Worm (Caenorhabditis elegans): ENCODE results near the gene nhr-150.

nhr-150 gene

ce11 chrV:15436133-15436532, 45.1 kb downstream of the nhr-150 start (continued):
- TF ChIP-seq pqm-1 (tag; optimal IDR thresholded peaks at IDR 0.05) (peak; percentile 88), zag-1 (tag; optimal IDR thresholded peaks at IDR 0.05) (no peak), nhr-42 (GFP tag; IDR thresholded peaks at IDR 0.05) (no peak)

- TF ChIP-seq lin-15B (tag; optimal IDR thresholded peaks at IDR 0.05), result no peak
- no peak for TF ChIP-seq arid-1 (GFP tag; conservative IDR thresholded peaks at IDR 0.05)
- no peak for TF ChIP-seq Y48G9A.11 (GFP tag; IDR thresholded peaks at IDR 0.05)
- no peak for TF ChIP-seq daf-12 (tag; optimal IDR thresholded peaks at IDR 0.05)
- TF ChIP-seq hmg-1.1 (GFP tag; IDR thresholded peaks at IDR 0.05), result no peak
- TF ChIP-seq attf-4 (tag; optimal IDR thresholded peaks at IDR 0.05), result no peak
- no peak for TF ChIP-seq set-16 (GFP tag; IDR thresholded peaks at IDR 0.05)
- TF ChIP-seq skn-1 (tag; optimal IDR thresholded peaks at IDR 0.05), result no peak
- TF ChIP-seq pqm-1 (tag; optimal IDR thresholded peaks at IDR 0.05), result peak; percentile 57
- TF ChIP-seq daf-16 (GFP tag; optimal IDR thresholded peaks at IDR 0.05), result no peak
- TF ChIP-seq daf-16 (tag; optimal IDR thresholded peaks at IDR 0.05), result peak; percentile 53
- no peak for TF ChIP-seq snpc-4 (tag; optimal IDR thresholded peaks at IDR 0.05)
Measured at ce11 chrV:15434647-15435046, 46.6 kb downstream of the nhr-150 start.

- TF ChIP-seq aha-1 (tag), result peak; percentile 38
- TF ChIP-seq mxl-2 (GFP tag; conservative IDR thresholded peaks at IDR 0.05), result peak; percentile 56; the same call in 1 of the 2 replicates
Measured at ce11 chrV:15433654-15434053, 47.6 kb downstream of the nhr-150 start.

ce11 chrV:15432457-15432856, 48.8 kb downstream of the nhr-150 start, which contains the start of gene T26H5.8:
Gene T26H5.8, minus strand, starts transcription at chrV:15432726.
- TF ChIP-seq dve-1 (tag; optimal IDR thresholded peaks at IDR 0.05; ENCODE audit: insufficient read depth) (peak; percentile 26), mxl-2 (GFP tag; conservative IDR thresholded peaks at IDR 0.05) (no peak), daf-8 (GFP tag; IDR thresholded peaks at IDR 0.05) (no peak), sdz-12 (GFP tag; optimal IDR thresholded peaks at IDR 0.05) (no peak), spr-3 (GFP tag; optimal IDR thresholded peaks at IDR 0.05) (no peak), saeg-2 (GFP tag; IDR thresholded peaks at IDR 0.05) (no peak), nhr-237 (tag; optimal IDR thresholded peaks at IDR 0.05) (no peak), pqm-1 (tag; optimal IDR thresholded peaks at IDR 0.05) (peak; percentile 92), tag-97 (GFP tag; IDR thresholded peaks at IDR 0.05) (no peak), daf-16 (GFP tag; optimal IDR thresholded peaks at IDR 0.05) (no peak), daf-16 (tag; optimal IDR thresholded peaks at IDR 0.05) (peak; percentile 97), aha-1 (tag) (peak; percentile 17), spr-1 (tag; optimal IDR thresholded peaks at IDR 0.05) (no peak), nhr-28 (tag; optimal IDR thresholded peaks at IDR 0.05) (peak; percentile 80)

ce11 chrV:15431322-15432052, 49.8 kb downstream of the nhr-150 start:
- no peak for TF ChIP-seq ama-1 (optimal IDR thresholded peaks at IDR 0.05)
- TF ChIP-seq tag-97 (GFP tag; IDR thresholded peaks at IDR 0.05), result 0 out of 2 replicates have a peak, but pooled peaks have one; percentile 35
- 0 out of 2 replicates have a peak, but pooled peaks have one; percentile 35 for TF ChIP-seq ZK337.2 (GFP tag; IDR thresholded peaks at IDR 0.05)
- TF ChIP-seq lin-29 (GFP tag; IDR thresholded peaks at IDR 0.05), result no peak
- TF ChIP-seq skn-1 (tag; optimal IDR thresholded peaks at IDR 0.05), result no peak
- no peak for TF ChIP-seq nhr-111 (GFP tag; optimal IDR thresholded peaks at IDR 0.05)
- no peak for TF ChIP-seq nhr-237 (tag; optimal IDR thresholded peaks at IDR 0.05)
- peak in 1 of 2 experiments; percentile 63 for TF ChIP-seq unc-62 (GFP tag; optimal IDR thresholded peaks at IDR 0.05 in 1 of 2)
- no peak for TF ChIP-seq unc-62 (tag; optimal IDR thresholded peaks at IDR 0.05)
- no peak for TF ChIP-seq daf-16 (GFP tag; optimal IDR thresholded peaks at IDR 0.05)
- no peak for TF ChIP-seq daf-16 (tag; optimal IDR thresholded peaks at IDR 0.05)
- TF ChIP-seq pha-4 (GFP tag; IDR thresholded peaks at IDR 0.05), result no peak
- TF ChIP-seq pha-4 (tag; optimal IDR thresholded peaks at IDR 0.05), result no peak
- no peak for TF ChIP-seq lin-15B (tag; optimal IDR thresholded peaks at IDR 0.05)
- peak; percentile 33 for TF ChIP-seq lin-39 (tag; optimal IDR thresholded peaks at IDR 0.05)
- TF ChIP-seq Y75B8A.6 (GFP tag; IDR thresholded peaks at IDR 0.05), result peak; percentile 63; the same call in 1 of the 2 replicates

Measured in whole organism, L4 larva.